Worm (Caenorhabditis elegans) whole organism, L4 larva: ENCODE measurements around the gene got-1.2.

ENCODE experiments used
- F10B5.3 ChIP-seq: sonication (generic microtip); optimal IDR thresholded peaks from 2 replicates; lab custom pipeline; 2016; ENCODE audit warnings: mild to moderate bottlenecking, missing genetic modification characterization, missing compliant biosample characterization
- F37D6.2 ChIP-seq: sonication (generic microtip); optimal IDR thresholded peaks from 2 replicates; lab custom pipeline; 2016; ENCODE audit warnings: mild to moderate bottlenecking, missing genetic modification characterization, missing compliant biosample characterization
- F49E8.2 ChIP-seq: sonication (generic microtip); optimal IDR thresholded peaks from 2 replicates; lab custom pipeline; 2016; ENCODE audit warnings: missing compliant biosample characterization, mild to moderate bottlenecking, missing genetic modification characterization, borderline replicate concordance
- Y5F2A.4 ChIP-seq: fragments of 200-800 bp; sonication (Bioruptor generic); optimal IDR thresholded peaks from 2 replicates; lab custom pipeline; 2018; ENCODE audit warnings: mild to moderate bottlenecking, missing genetic modification characterization, missing compliant biosample characterization
- aha-1 ChIP-seq: fragments of 150-350 bp; peaks from one replicate; lab custom pipeline; 2014; ENCODE audit warnings: missing biosample characterization, missing genetic modification characterization
- aly-2 ChIP-seq: sonication (generic microtip); optimal IDR thresholded peaks from 2 replicates; lab custom pipeline; 2018; ENCODE audit warnings: missing biosample characterization, missing genetic modification characterization
- ama-1 ChIP-seq: fragments of 150-350 bp; optimal IDR thresholded peaks from 2 replicates; lab custom pipeline; 2014; ENCODE audit warnings: inconsistent platforms, mixed read lengths
- arid-1 ChIP-seq: fragments of 200-800 bp; sonication (Bioruptor generic); conservative IDR thresholded peaks from 2 replicates; pipeline ENCODE4 v1.3.6; 2022; ENCODE audit warnings: missing genetic modification reagents, missing genetic modification characterization, missing compliant biosample characterization
- ceh-32 ChIP-seq: sonication (generic microtip); optimal IDR thresholded peaks from 2 replicates; lab custom pipeline; 2016; ENCODE audit warnings: mild to moderate bottlenecking, missing genetic modification characterization, missing compliant biosample characterization; ENCODE audit not compliant: poor library complexity
- ceh-62 ChIP-seq: sonication (generic microtip); optimal IDR thresholded peaks from 2 replicates; lab custom pipeline; 2017; ENCODE audit warnings: missing biosample characterization, missing genetic modification characterization
- ceh-82 ChIP-seq: sonication (generic microtip); optimal IDR thresholded peaks from 2 replicates; lab custom pipeline; 2017; ENCODE audit warnings: missing biosample characterization, missing genetic modification characterization
- ctbp-1 ChIP-seq: fragments of 200-800 bp; sonication (Bioruptor generic); IDR thresholded peaks from 2 replicates; pipeline ENCODE4 v1.3.6; 2022; ENCODE audit warnings: missing genetic modification reagents, missing genetic modification characterization, missing compliant biosample characterization
- daf-16 ChIP-seq, 3 experiments: sonication (generic microtip); optimal IDR thresholded peaks; 2 replicates each; lab custom pipeline; 2016 to 2017; ENCODE audit warnings: missing genetic modification characterization in 3 of 3, missing genetic modification reagents in 3 of 3, mild to moderate bottlenecking in 2 of 3, missing compliant biosample characterization in 2 of 3, missing biosample characterization in 1 of 3, moderate library complexity in 1 of 3
- dmd-6 ChIP-seq: fragments of 200-800 bp; sonication (Bioruptor generic); IDR thresholded peaks from 2 replicates; pipeline ENCODE4 v1.3.6; 2022; ENCODE audit warnings: missing genetic modification reagents, missing genetic modification characterization, missing compliant biosample characterization
- dmd-8 ChIP-seq: fragments of 200-800 bp; sonication (Bioruptor generic); IDR thresholded peaks from 2 replicates; pipeline ENCODE4 v1.3.6; 2022; ENCODE audit warnings: missing genetic modification characterization, missing compliant biosample characterization
- dmd-9 ChIP-seq: fragments of 200-800 bp; sonication (Bioruptor generic); IDR thresholded peaks from 2 replicates; pipeline ENCODE4 v1.3.6; 2022; ENCODE audit warnings: missing genetic modification reagents, missing genetic modification characterization, missing compliant biosample characterization
- duxl-1 ChIP-seq: sonication (generic microtip); optimal IDR thresholded peaks from 2 replicates; lab custom pipeline; 2016; ENCODE audit warnings: mild to moderate bottlenecking, missing genetic modification characterization, moderate library complexity, missing compliant biosample characterization; ENCODE audit not compliant: poor library complexity
- gei-8 ChIP-seq: fragments of 200-800 bp; sonication (Bioruptor generic); optimal IDR thresholded peaks from 2 replicates; lab custom pipeline; 2018; ENCODE audit warnings: mild to moderate bottlenecking, missing genetic modification characterization, missing compliant biosample characterization
- hif-1 ChIP-seq, 2 experiments: sonication (generic microtip); optimal IDR thresholded peaks; 2 replicates each; lab custom pipeline; 2016 to 2017; ENCODE audit warnings: missing compliant biosample characterization in 2 of 2, missing genetic modification characterization in 2 of 2, missing genetic modification reagents in 2 of 2, missing genotype in 2 of 2, mild to moderate bottlenecking in 1 of 2
- hlh-11 ChIP-seq: fragments of 200-800 bp; sonication (Bioruptor generic); optimal IDR thresholded peaks from 2 replicates; lab custom pipeline; 2018; ENCODE audit warnings: mild to moderate bottlenecking, missing genetic modification characterization, missing compliant biosample characterization
- jun-1 ChIP-seq: fragments of 150-350 bp; optimal IDR thresholded peaks from 2 replicates; lab custom pipeline; 2014; ENCODE audit warnings: missing biosample characterization, missing genetic modification reagents, missing genetic modification characterization
- lin-38 ChIP-seq: fragments of 200-800 bp; sonication (Bioruptor generic); IDR thresholded peaks from 2 replicates; pipeline ENCODE4 v1.3.6; 2022; ENCODE audit warnings: missing genetic modification reagents, missing genetic modification characterization, missing compliant biosample characterization
- lir-3 ChIP-seq: sonication (generic microtip); optimal IDR thresholded peaks from 2 replicates; lab custom pipeline; 2016; ENCODE audit warnings: mild to moderate bottlenecking, missing genetic modification characterization, missing compliant biosample characterization
- madf-9 ChIP-seq: fragments of 200-800 bp; sonication (Bioruptor generic); conservative IDR thresholded peaks from 2 replicates; pipeline ENCODE4 v1.3.6; 2022; ENCODE audit warnings: missing genetic modification reagents, missing genetic modification characterization, missing compliant biosample characterization
- mdt-29 ChIP-seq: fragments of 200-800 bp; sonication (Bioruptor generic); IDR thresholded peaks from 2 replicates; pipeline ENCODE4 v1.3.6; 2022; ENCODE audit warnings: missing genetic modification reagents, missing genetic modification characterization, missing compliant biosample characterization
- mep-1 ChIP-seq: fragments of 150-350 bp; sonication (generic microtip); optimal IDR thresholded peaks from 3 replicates; lab custom pipeline; 2014; ENCODE audit warnings: missing biosample characterization, missing genetic modification characterization
- mes-2 ChIP-seq: sonication (generic microtip); optimal IDR thresholded peaks from 2 replicates; lab custom pipeline; 2016; ENCODE audit warnings: missing genotype, mild to moderate bottlenecking, missing genetic modification characterization, missing compliant biosample characterization; ENCODE audit not compliant: poor library complexity, severe bottlenecking
- mxl-3 ChIP-seq: fragments of 200-800 bp; sonication (Bioruptor generic); optimal IDR thresholded peaks from 2 replicates; lab custom pipeline; 2018; ENCODE audit warnings: mild to moderate bottlenecking, missing genetic modification characterization, missing compliant biosample characterization
- nhr-102 ChIP-seq: sonication (generic microtip); optimal IDR thresholded peaks from 2 replicates; lab custom pipeline; 2016; ENCODE audit warnings: mild to moderate bottlenecking, missing genetic modification characterization, moderate library complexity, missing compliant biosample characterization
- nhr-41 ChIP-seq: fragments of 200-800 bp; sonication (Bioruptor generic); IDR thresholded peaks from 2 replicates; pipeline ENCODE4 v1.3.6; 2022; ENCODE audit warnings: missing genetic modification reagents, missing genetic modification characterization, missing compliant biosample characterization
- nhr-6 ChIP-seq: fragments of 150-350 bp; optimal IDR thresholded peaks from 2 replicates; lab custom pipeline; 2014; ENCODE audit warnings: missing biosample characterization, missing genetic modification characterization
- nhr-77 ChIP-seq: fragments of 150-350 bp; optimal IDR thresholded peaks from 2 replicates; lab custom pipeline; 2014; ENCODE audit warnings: missing biosample characterization, missing genetic modification characterization
- pha-4 ChIP-seq, 2 experiments: fragments of 150-350 bp in 1 of 2; fragments of 200-800 bp in 1 of 2; sonication (Bioruptor generic) in 1 of 2; IDR thresholded peaks in 1 of 2; optimal IDR thresholded peaks in 1 of 2; 2 replicates each; pipeline versions ENCODE4 v1.3.6 to Lab custom; 2014 to 2022; ENCODE audit warnings: missing genetic modification characterization in 2 of 2, missing genetic modification reagents in 2 of 2, missing biosample characterization in 1 of 2, missing compliant biosample characterization in 1 of 2
- sdz-12 ChIP-seq: fragments of 200-800 bp; sonication (Bioruptor generic); optimal IDR thresholded peaks from 2 replicates; lab custom pipeline; 2018; ENCODE audit warnings: mild to moderate bottlenecking, missing genetic modification characterization, missing compliant biosample characterization
- set-16 ChIP-seq: fragments of 200-800 bp; sonication (Bioruptor generic); IDR thresholded peaks from 2 replicates; pipeline ENCODE4 v1.3.6; 2022; ENCODE audit warnings: missing genetic modification reagents, missing genetic modification characterization, missing compliant biosample characterization
- skn-1 ChIP-seq: fragments of 150-350 bp; optimal IDR thresholded peaks from 2 replicates; lab custom pipeline; 2014; ENCODE audit warnings: missing biosample characterization, missing genetic modification characterization
- spr-1 ChIP-seq: sonication (generic microtip); optimal IDR thresholded peaks from 2 replicates; lab custom pipeline; 2016; ENCODE audit warnings: mild to moderate bottlenecking, missing genetic modification characterization, missing compliant biosample characterization
- tra-1 ChIP-seq: fragments of 200-800 bp; sonication (Bioruptor generic); IDR thresholded peaks from 2 replicates; pipeline ENCODE4 v1.3.6; 2022; ENCODE audit warnings: missing genetic modification reagents, missing genetic modification characterization, missing compliant biosample characterization
- unc-62 ChIP-seq, 3 experiments: fragments of 150-350 bp in 1 of 3; sonication (generic microtip); optimal IDR thresholded peaks in 2 of 3; peaks in 1 of 3; 1 replicate in 1 of 3; 2 replicates in 2 of 3; lab custom pipeline; 2014 to 2017; ENCODE audit warnings: missing biosample characterization in 3 of 3, missing genetic modification characterization in 3 of 3, missing genetic modification reagents in 3 of 3, missing genotype in 1 of 3
- vab-7 ChIP-seq: fragments of 200-800 bp; sonication (Bioruptor generic); IDR thresholded peaks from 2 replicates; pipeline ENCODE4 v1.3.6; 2022; ENCODE audit warnings: missing genetic modification reagents, missing genetic modification characterization, missing compliant biosample characterization
- zag-1 ChIP-seq: fragments of 150-350 bp; optimal IDR thresholded peaks from 2 replicates; lab custom pipeline; 2014; ENCODE audit warnings: missing biosample characterization, missing genetic modification characterization
- zfp-2 ChIP-seq: sonication (generic microtip); optimal IDR thresholded peaks from 2 replicates; lab custom pipeline; 2016; ENCODE audit warnings: mild to moderate bottlenecking, missing genetic modification characterization, missing compliant biosample characterization
- zip-11 ChIP-seq: fragments of 200-800 bp; sonication (Bioruptor generic); IDR thresholded peaks from 2 replicates; pipeline ENCODE4 v1.3.6; 2022; ENCODE audit warnings: missing genetic modification characterization, missing compliant biosample characterization

The got-1.2 gene

DNA sequence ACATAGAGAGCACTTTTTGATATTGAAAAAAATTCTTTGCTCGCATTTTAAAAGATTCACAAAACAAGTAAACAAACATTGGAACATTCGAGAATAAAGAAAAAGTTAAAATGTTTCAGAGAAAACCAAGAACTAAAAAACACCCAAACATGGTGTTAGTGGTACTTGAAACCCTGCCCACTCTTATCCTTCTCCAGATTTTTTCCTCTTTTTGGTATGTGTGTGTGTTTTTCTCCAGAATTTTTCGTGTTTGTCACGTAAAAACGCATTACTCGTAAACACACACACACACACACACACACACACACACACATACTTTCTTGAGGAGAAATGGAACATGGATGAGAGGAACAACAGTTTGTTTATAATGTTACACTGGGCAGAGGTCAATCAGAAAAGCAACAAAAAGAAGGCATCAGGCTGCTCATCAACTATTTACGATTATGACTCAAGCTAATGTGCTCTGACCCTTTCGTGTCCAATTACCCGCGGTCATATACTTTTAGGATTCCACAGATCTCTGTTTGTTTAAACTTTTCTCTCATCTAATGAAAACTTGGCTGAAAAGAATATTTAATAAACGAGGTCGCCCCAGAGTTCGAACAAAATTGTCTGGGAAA lies 20.7 kb downstream of the got-1.2 start:
- TF ChIP-seq unc-62 (GFP tag; optimal IDR thresholded peaks at IDR 0.05 in 1 of 2; lab: Kevin White, UChicago) = peak in 1 of 2 experiments; percentile 0
- no peak for TF ChIP-seq unc-62 (tag; optimal IDR thresholded peaks at IDR 0.05; lab: Kevin White, UChicago)
- no peak for TF ChIP-seq ceh-32 (tag; lab: Kevin White, UChicago)
- no peak for TF ChIP-seq arid-1
- TF ChIP-seq set-16 (GFP tag; lab: Robert Waterston, UW) = no peak
- peak in 1 of 2 experiments; percentile 94 for TF ChIP-seq hif-1 (tag; optimal IDR thresholded peaks at IDR 0.05; lab: Kevin White, UChicago)
- no peak for TF ChIP-seq dmd-6
- TF ChIP-seq zip-11 (GFP tag; lab: Robert Waterston, UW) = no peak
- TF ChIP-seq sdz-12 (GFP tag; lab: Kevin White, UChicago) = no peak
- no peak for TF ChIP-seq ceh-62
- TF ChIP-seq mep-1 (tag; lab: Kevin White, UChicago) = no peak
- TF ChIP-seq vab-7 (GFP tag; lab: Robert Waterston, UW) = no peak
- peak; percentile 1 for TF ChIP-seq mes-2 (tag; lab: Kevin White, UChicago)
- no peak for TF ChIP-seq pha-4 (GFP tag; IDR thresholded peaks at IDR 0.05; lab: Robert Waterston, UW)
- no peak for TF ChIP-seq pha-4 (tag; optimal IDR thresholded peaks at IDR 0.05; lab: Kevin White, UChicago)
- TF ChIP-seq ama-1 (lab: Kevin White, UChicago) = no peak
- TF ChIP-seq daf-16 (GFP tag; optimal IDR thresholded peaks at IDR 0.05; lab: Kevin White, UChicago) = peak in 1 of 2 experiments; percentile 43
- TF ChIP-seq daf-16 (tag; optimal IDR thresholded peaks at IDR 0.05; lab: Kevin White, UChicago) = no peak
- TF ChIP-seq spr-1 (tag; lab: Kevin White, UChicago) = no peak
- no peak for TF ChIP-seq F49E8.2 (tag; lab: Kevin White, UChicago)
- TF ChIP-seq mdt-29 = no peak
- no peak for TF ChIP-seq dmd-8 (GFP tag; lab: Robert Waterston, UW)
- no peak for TF ChIP-seq jun-1 (tag; lab: Kevin White, UChicago)
- no peak for TF ChIP-seq lir-3 (tag; lab: Kevin White, UChicago)
- no peak for TF ChIP-seq tra-1 (GFP tag; lab: Robert Waterston, UW)
- no peak for TF ChIP-seq ceh-82 (tag; lab: Kevin White, UChicago)
- TF ChIP-seq nhr-102 = no peak
- TF ChIP-seq lin-38 (GFP tag; lab: Robert Waterston, UW) = no peak
- TF ChIP-seq ctbp-1 (GFP tag; lab: Robert Waterston, UW) = no peak
- TF ChIP-seq F37D6.2 = no peak
- TF ChIP-seq hlh-11 = no peak
- no peak for TF ChIP-seq mxl-3 (GFP tag; lab: Kevin White, UChicago)
- peak; percentile 94 for TF ChIP-seq aha-1 (tag; lab: Kevin White, UChicago)
- TF ChIP-seq dmd-9 = no peak
- no peak for TF ChIP-seq aly-2
- TF ChIP-seq duxl-1 = no peak
- TF ChIP-seq skn-1 = no peak
- TF ChIP-seq, all 104 proteins: peak for 5

DNA sequence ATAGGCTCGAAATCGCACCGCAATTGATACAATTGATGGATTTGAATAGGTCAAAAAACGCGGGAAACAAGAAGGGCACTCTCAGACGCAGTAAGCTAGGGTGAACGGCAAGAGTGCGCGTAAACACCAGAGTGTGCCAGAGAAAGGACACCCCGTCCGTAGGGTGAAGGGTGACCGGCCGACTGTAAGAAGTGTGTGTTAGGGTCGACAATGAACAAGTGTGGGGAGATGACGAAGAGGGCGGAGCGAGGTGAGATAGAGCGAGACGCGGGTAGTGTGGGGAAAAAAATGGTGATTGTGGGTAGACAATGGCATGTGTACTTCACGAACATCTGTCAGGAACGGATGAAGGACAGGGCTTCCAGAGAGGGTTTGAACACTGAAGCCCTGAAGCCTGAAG lies 22.0 kb downstream of the got-1.2 start:
- TF ChIP-seq Y5F2A.4 = no peak
- TF ChIP-seq madf-9 (GFP tag; lab: Robert Waterston, UW) = no peak
- no peak for TF ChIP-seq nhr-41 (GFP tag; lab: Robert Waterston, UW)
- TF ChIP-seq nhr-77 (tag; lab: Kevin White, UChicago) = no peak
- no peak for TF ChIP-seq vab-7 (GFP tag; lab: Robert Waterston, UW)
- no peak for TF ChIP-seq dmd-8 (GFP tag; lab: Robert Waterston, UW)
- no peak for TF ChIP-seq dmd-9
- TF ChIP-seq zag-1 = no peak
- no peak for TF ChIP-seq nhr-6
- no peak for TF ChIP-seq F10B5.3
- TF ChIP-seq ceh-32 (tag; lab: Kevin White, UChicago) = no peak
- no peak for TF ChIP-seq skn-1
- TF ChIP-seq gei-8 (GFP tag; lab: Kevin White, UChicago) = no peak
- no peak for TF ChIP-seq mes-2 (tag; lab: Kevin White, UChicago)
- no peak for TF ChIP-seq zfp-2 (tag; lab: Kevin White, UChicago)
